Fruit fly (Drosophila melanogaster) whole organism, embryonic: Measurements from ENCODE around the gene CG14395.

Source experiments
- Atf-2 ChIP-seq: fragments of 200-800 bp; sonication (Bioruptor generic); optimal IDR thresholded peaks from 2 replicates; lab custom pipeline; 2016; ENCODE audit warnings: missing biosample characterization, missing genetic modification characterization
- C15 ChIP-seq: fragments of 200-800 bp; sonication (Bioruptor generic); IDR thresholded peaks from 3 replicates; pipeline ENCODE4 v1.3.6; 2022; ENCODE audit warnings: missing biosample characterization, missing genetic modification characterization
- CG10366 ChIP-seq: fragments of 200-800 bp; sonication (Bioruptor generic); IDR thresholded peaks from 2 replicates; pipeline ENCODE4 v1.3.6; 2022; ENCODE audit warnings: missing biosample characterization, missing genetic modification characterization
- CG10654 ChIP-seq: fragments of 200-800 bp; sonication (Bioruptor generic); optimal IDR thresholded peaks from 2 replicates; lab custom pipeline; 2016; ENCODE audit warnings: missing biosample characterization, missing genetic modification characterization
- CG10979 ChIP-seq: fragments of 200-800 bp; sonication (Bioruptor generic); optimal IDR thresholded peaks from 2 replicates; lab custom pipeline; 2018; ENCODE audit warnings: missing biosample characterization, mild to moderate bottlenecking, missing genetic modification characterization, moderate library complexity
- CG11456 ChIP-seq: fragments of 200-800 bp; sonication (Bioruptor generic); IDR thresholded peaks from 3 replicates; pipeline ENCODE4 v1.3.6; 2022; ENCODE audit warnings: missing biosample characterization, missing genetic modification characterization
- CG12299 ChIP-seq: fragments of 200-800 bp; sonication (Bioruptor generic); optimal IDR thresholded peaks from 2 replicates; lab custom pipeline; 2018; ENCODE audit warnings: missing biosample characterization, mild to moderate bottlenecking, missing genetic modification characterization
- CG13287 ChIP-seq: fragments of 200-800 bp; sonication (Bioruptor generic); IDR thresholded peaks from 2 replicates; pipeline ENCODE4 v1.3.6; 2022; ENCODE audit warnings: missing biosample characterization, missing genetic modification characterization; ENCODE audit not compliant: partially characterized antibody
- CG15269 ChIP-seq: fragments of 200-800 bp; sonication (Bioruptor generic); optimal IDR thresholded peaks from 2 replicates; lab custom pipeline; 2018; ENCODE audit warnings: missing biosample characterization, mild to moderate bottlenecking, missing genetic modification characterization, moderate library complexity
- CG1647 ChIP-seq: fragments of 200-800 bp; sonication (Bioruptor generic); optimal IDR thresholded peaks from 3 replicates; lab custom pipeline; 2016; ENCODE audit warnings: missing biosample characterization, missing genetic modification characterization
- CG16813 ChIP-seq: fragments of 200-800 bp; sonication (Bioruptor generic); IDR thresholded peaks from 3 replicates; pipeline ENCODE4 v1.3.6; 2022; ENCODE audit warnings: missing biosample characterization, missing genetic modification characterization; ENCODE audit not compliant: partially characterized antibody
- CG17186 ChIP-seq: fragments of 200-800 bp; sonication (Bioruptor generic); optimal IDR thresholded peaks from 3 replicates; lab custom pipeline; 2017; ENCODE audit warnings: missing biosample characterization, missing genetic modification reagents, missing genetic modification characterization
- CG2678 ChIP-seq: fragments of 200-800 bp; sonication (Bioruptor generic); optimal IDR thresholded peaks from 3 replicates; lab custom pipeline; 2019; ENCODE audit warnings: missing biosample characterization, mild to moderate bottlenecking, missing genetic modification characterization, moderate library complexity
- CG2889 ChIP-seq: fragments of 200-800 bp; sonication (Bioruptor generic); IDR thresholded peaks from 3 replicates; pipeline ENCODE4 v1.3.6; 2022; ENCODE audit warnings: missing biosample characterization, missing genetic modification characterization
- CG30431 ChIP-seq: fragments of 200-800 bp; sonication (Bioruptor generic); optimal IDR thresholded peaks from 2 replicates; lab custom pipeline; 2017; ENCODE audit warnings: missing biosample characterization, missing genetic modification characterization
- CG32767 ChIP-seq: fragments of 200-800 bp; sonication (Bioruptor generic); IDR thresholded peaks from 2 replicates; pipeline ENCODE4 v1.3.6; 2022; ENCODE audit warnings: missing biosample characterization, missing genetic modification characterization
- CG4360 ChIP-seq: fragments of 200-800 bp; sonication (Bioruptor generic); IDR thresholded peaks from 2 replicates; pipeline ENCODE4 v1.3.6; 2022; ENCODE audit warnings: missing biosample characterization, missing genetic modification characterization
- CG8478 ChIP-seq: fragments of >200 bp; optimal IDR thresholded peaks from 2 replicates; lab custom pipeline; 2018
- CG9609 ChIP-seq: fragments of 200-800 bp; sonication (Bioruptor generic); optimal IDR thresholded peaks from 3 replicates; lab custom pipeline; 2016; ENCODE audit warnings: missing biosample characterization, missing genetic modification characterization
- CTCF ChIP-seq: fragments of 200-800 bp; sonication (Bioruptor generic); optimal IDR thresholded peaks from 2 replicates; lab custom pipeline; 2017; ENCODE audit warnings: missing biosample characterization, mild to moderate bottlenecking, missing genetic modification characterization, moderate library complexity
- CrebB ChIP-seq: fragments of 200-800 bp; sonication (Bioruptor generic); optimal IDR thresholded peaks from 3 replicates; lab custom pipeline; 2018; ENCODE audit warnings: missing biosample characterization, mild to moderate bottlenecking, missing genetic modification characterization
- Dref ChIP-seq: fragments of 200-800 bp; sonication (Bioruptor generic); IDR thresholded peaks from 2 replicates; pipeline ENCODE4 v1.3.6; 2022; ENCODE audit warnings: missing biosample characterization, missing genetic modification characterization
- Drgx ChIP-seq: fragments of 200-800 bp; sonication (Bioruptor generic); IDR thresholded peaks from 2 replicates; pipeline ENCODE4 v1.3.6; 2022; ENCODE audit warnings: missing biosample characterization, missing genetic modification characterization
- Hand ChIP-seq: fragments of 200-800 bp; sonication (Bioruptor generic); optimal IDR thresholded peaks from 2 replicates; lab custom pipeline; 2017; ENCODE audit warnings: mild to moderate bottlenecking, missing biosample characterization, missing genetic modification reagents, missing genetic modification characterization
- MBD-R2 ChIP-seq: fragments of 200-800 bp; sonication (Bioruptor generic); IDR thresholded peaks from 2 replicates; pipeline ENCODE4 v1.3.6; 2022; ENCODE audit warnings: missing biosample characterization, missing genetic modification characterization
- NK7.1 ChIP-seq: fragments of 200-800 bp; sonication (Bioruptor generic); optimal IDR thresholded peaks from 3 replicates; lab custom pipeline; 2016; ENCODE audit warnings: missing biosample characterization, missing genetic modification characterization
- Neu2 ChIP-seq: fragments of 200-800 bp; sonication (Bioruptor generic); optimal IDR thresholded peaks from 3 replicates; lab custom pipeline; 2016; ENCODE audit warnings: missing biosample characterization, missing genetic modification characterization, borderline replicate concordance
- Nf-YC ChIP-seq: fragments of 200-800 bp; optimal IDR thresholded peaks from 3 replicates; lab custom pipeline; 2019; ENCODE audit warnings: missing biosample characterization, mild to moderate bottlenecking, missing genetic modification characterization, moderate library complexity
- NfI ChIP-seq: fragments of 200-800 bp; sonication (Bioruptor generic); optimal IDR thresholded peaks from 3 replicates; lab custom pipeline; 2018; ENCODE audit warnings: missing biosample characterization, mild to moderate bottlenecking, missing genetic modification characterization, moderate library complexity
- Pdp1 ChIP-seq, 2 experiments: fragments of 200-800 bp; sonication (Bioruptor generic); optimal IDR thresholded peaks; 3 replicates each; lab custom pipeline; 2016; ENCODE audit warnings: missing biosample characterization in 2 of 2, missing genetic modification characterization in 2 of 2, mild to moderate bottlenecking in 1 of 2, moderate library complexity in 1 of 2
- Sry-δ ChIP-seq: fragments of 200-800 bp; sonication (Bioruptor generic); optimal IDR thresholded peaks from 2 replicates; lab custom pipeline; 2016; ENCODE audit warnings: missing biosample characterization, missing genetic modification characterization
- Stat92E ChIP-seq, 3 experiments: fragments of >200 bp in 2 of 3; fragments of 200-800 bp in 1 of 3; sonication (Bioruptor generic) in 1 of 3; optimal IDR thresholded peaks; 2 replicates each; lab custom pipeline; 2017 to 2019; ENCODE audit warnings: missing biosample characterization in 3 of 3, missing genetic modification characterization in 3 of 3, mild to moderate bottlenecking in 1 of 3, moderate library complexity in 1 of 3
- Usf ChIP-seq: fragments of 200-800 bp; sonication (Bioruptor generic); optimal IDR thresholded peaks from 2 replicates; lab custom pipeline; 2017; ENCODE audit warnings: missing genotype, missing biosample characterization, missing genetic modification characterization
- dmrt11E ChIP-seq: fragments of 200-800 bp; sonication (Bioruptor generic); optimal IDR thresholded peaks from 3 replicates; lab custom pipeline; 2018; ENCODE audit warnings: missing biosample characterization, mild to moderate bottlenecking, missing genetic modification characterization, moderate library complexity
- fd64A ChIP-seq: fragments of 200-800 bp; sonication (Bioruptor generic); optimal IDR thresholded peaks from 3 replicates; lab custom pipeline; 2018; ENCODE audit warnings: missing biosample characterization, mild to moderate bottlenecking, missing genetic modification characterization
- gcm ChIP-seq: fragments of 200-800 bp; sonication (Bioruptor generic); optimal IDR thresholded peaks from 2 replicates; lab custom pipeline; 2019; ENCODE audit warnings: missing biosample characterization, mild to moderate bottlenecking, missing genetic modification characterization, moderate library complexity
- gsb-n ChIP-seq: fragments of 200-800 bp; sonication (Bioruptor generic); optimal IDR thresholded peaks from 3 replicates; lab custom pipeline; 2018; ENCODE audit warnings: missing biosample characterization, mild to moderate bottlenecking, missing genetic modification characterization
- ind ChIP-seq: fragments of 200-800 bp; sonication (Bioruptor generic); optimal IDR thresholded peaks from 3 replicates; lab custom pipeline; 2016; ENCODE audit warnings: missing biosample characterization, missing genetic modification characterization
- jigr1 ChIP-seq: fragments of 200-800 bp; sonication (Bioruptor generic); IDR thresholded peaks from 3 replicates; pipeline ENCODE4 v1.3.6; 2022; ENCODE audit warnings: missing biosample characterization, missing genetic modification characterization
- lab ChIP-seq: fragments of 200-800 bp; sonication (Bioruptor generic); optimal IDR thresholded peaks from 3 replicates; lab custom pipeline; 2017; ENCODE audit warnings: missing biosample characterization, missing genetic modification characterization, mild to moderate bottlenecking, moderate library complexity, missing genetic modification reagents
- luna ChIP-seq: fragments of 200-800 bp; sonication (Bioruptor generic); optimal IDR thresholded peaks from 2 replicates; lab custom pipeline; 2016; ENCODE audit warnings: missing biosample characterization, missing genetic modification characterization
- nau ChIP-seq: fragments of 200-800 bp; sonication (Bioruptor generic); optimal IDR thresholded peaks from 3 replicates; lab custom pipeline; 2017; ENCODE audit warnings: missing biosample characterization, mild to moderate bottlenecking, missing genetic modification characterization, missing genetic modification reagents
- nerfin-2 ChIP-seq: fragments of 200-800 bp; sonication (Bioruptor generic); IDR thresholded peaks from 2 replicates; pipeline ENCODE4 v1.3.6; 2022; ENCODE audit warnings: missing biosample characterization, missing genetic modification characterization; ENCODE audit not compliant: partially characterized antibody
- nmo ChIP-seq: fragments of 200-800 bp; sonication (Bioruptor generic); optimal IDR thresholded peaks from 2 replicates; lab custom pipeline; 2018; ENCODE audit warnings: missing biosample characterization, mild to moderate bottlenecking, missing genetic modification characterization, moderate library complexity
- phol ChIP-seq: fragments of 200-800 bp; sonication (Bioruptor generic); optimal IDR thresholded peaks from 3 replicates; lab custom pipeline; 2018; ENCODE audit warnings: missing biosample characterization, mild to moderate bottlenecking, missing genetic modification characterization, moderate library complexity
- pzg ChIP-seq: fragments of 200-800 bp; sonication (Bioruptor generic); optimal IDR thresholded peaks from 3 replicates; lab custom pipeline; 2018; ENCODE audit warnings: missing biosample characterization, mild to moderate bottlenecking, missing genetic modification characterization, moderate library complexity
- slp2 ChIP-seq: fragments of 200-800 bp; sonication (Bioruptor generic); optimal IDR thresholded peaks from 2 replicates; lab custom pipeline; 2016; ENCODE audit warnings: missing biosample characterization, missing genetic modification characterization
- sob ChIP-seq: fragments of 200-800 bp; sonication (Bioruptor generic); IDR thresholded peaks from 2 replicates; pipeline ENCODE4 v1.3.6; 2022; ENCODE audit warnings: missing biosample characterization, missing genetic modification characterization
- tap ChIP-seq: fragments of 200-800 bp; optimal IDR thresholded peaks from 3 replicates; lab custom pipeline; 2019; ENCODE audit warnings: missing biosample characterization, mild to moderate bottlenecking, missing genetic modification characterization, moderate library complexity
- ttk ChIP-seq: fragments of 200-800 bp; sonication (Bioruptor generic); IDR thresholded peaks from 2 replicates; pipeline ENCODE4 v2.1.2; 2022; ENCODE audit warnings: missing biosample characterization, missing genetic modification characterization
- zen ChIP-seq: fragments of 200-800 bp; sonication (Bioruptor generic); optimal IDR thresholded peaks from 3 replicates; lab custom pipeline; 2018; ENCODE audit warnings: missing biosample characterization, mild to moderate bottlenecking, missing genetic modification characterization, moderate library complexity

The CG14395 gene

dm6 chr3R:12697571-12698039, 35.0 kb downstream of the CG14395 start (continued):
- TF ChIP-seq ind (GFP tag; lab: Kevin White, UChicago) (no peak), Pdp1 (GFP tag; optimal IDR thresholded peaks at IDR 0.05; lab: Kevin White, UChicago) (peak in 1 of 2 experiments; percentile 50), C15 (GFP tag; lab: Robert Waterston, UW) (no peak), Neu2 (GFP tag; lab: Kevin White, UChicago) (no peak), CG2889 (GFP tag; lab: Robert Waterston, UW) (no peak), CG11456 (GFP tag; lab: Robert Waterston, UW) (no peak), ttk (GFP tag; lab: Robert Waterston, UW) (no peak), Usf (GFP tag; lab: Kevin White, UChicago) (no peak), CG10366 (GFP tag; lab: Robert Waterston, UW) (no peak), Hand (GFP tag; lab: Kevin White, UChicago) (no peak), gsb-n (tag; lab: Kevin White, UChicago) (no peak), CG9609 (GFP tag; lab: Kevin White, UChicago) (no peak), CG10654 (GFP tag; lab: Kevin White, UChicago) (no peak), lab (no peak), MBD-R2 (GFP tag; lab: Robert Waterston, UW) (peak; percentile 41; the same call in 1 of the 2 replicates), pzg (peak; percentile 87), Atf-2 (GFP tag; lab: Kevin White, UChicago) (no peak), sob (GFP tag; lab: Robert Waterston, UW) (0 out of 2 replicates have a peak, but pooled peaks have one; percentile 9), Drgx (GFP tag; lab: Robert Waterston, UW) (no peak), nerfin-2 (GFP tag; lab: Robert Waterston, UW) (no peak), CG15269 (tag; lab: Kevin White, UChicago) (no peak), NK7.1 (GFP tag; lab: Kevin White, UChicago) (no peak), phol (tag; lab: Kevin White, UChicago) (peak; percentile 40), CG30431 (GFP tag; lab: Kevin White, UChicago) (no peak), CG1647 (GFP tag; lab: Kevin White, UChicago) (no peak), Sry-δ (GFP tag; lab: Kevin White, UChicago) (peak; percentile 57), Dref (GFP tag; lab: Robert Waterston, UW) (peak; percentile 79), Stat92E (GFP tag; optimal IDR thresholded peaks at IDR 0.05; lab: Kevin White, UChicago) (peak in 1 of 3 experiments; percentile 51), nmo (GFP tag; lab: Kevin White, UChicago) (peak; percentile 56), gcm (no peak), CG16813 (peak; percentile 68), slp2 (GFP tag; lab: Kevin White, UChicago) (no peak), luna (GFP tag; lab: Kevin White, UChicago) (no peak), NfI (no peak), CG4360 (GFP tag; lab: Robert Waterston, UW) (no peak), tap (tag; lab: Kevin White, UChicago) (no peak), CTCF (GFP tag; lab: Kevin White, UChicago) (peak; percentile 30), jigr1 (no peak), fd64A (GFP tag; lab: Kevin White, UChicago) (no peak), zen (tag; lab: Kevin White, UChicago) (no peak), nau (GFP tag; lab: Kevin White, UChicago) (no peak), CG12299 (tag; lab: Kevin White, UChicago) (peak; percentile 12), CrebB (tag; lab: Kevin White, UChicago) (peak; percentile 4), CG2678 (tag; lab: Kevin White, UChicago) (no peak), CG32767 (GFP tag; lab: Robert Waterston, UW) (peak; percentile 45; the same call in 1 of the 2 replicates), CG17186 (GFP tag; lab: Kevin White, UChicago) (peak; percentile 50), Nf-YC (peak; percentile 58), CG13287 (peak; percentile 71), CG10979 (tag; lab: Kevin White, UChicago) (peak; percentile 28), dmrt11E (no peak), CG8478 (lab: Kevin White, UChicago) (no peak)
